Worm (Caenorhabditis elegans): ENCODE measurements around the gene memi-1.

Gene memi-1

DNA sequence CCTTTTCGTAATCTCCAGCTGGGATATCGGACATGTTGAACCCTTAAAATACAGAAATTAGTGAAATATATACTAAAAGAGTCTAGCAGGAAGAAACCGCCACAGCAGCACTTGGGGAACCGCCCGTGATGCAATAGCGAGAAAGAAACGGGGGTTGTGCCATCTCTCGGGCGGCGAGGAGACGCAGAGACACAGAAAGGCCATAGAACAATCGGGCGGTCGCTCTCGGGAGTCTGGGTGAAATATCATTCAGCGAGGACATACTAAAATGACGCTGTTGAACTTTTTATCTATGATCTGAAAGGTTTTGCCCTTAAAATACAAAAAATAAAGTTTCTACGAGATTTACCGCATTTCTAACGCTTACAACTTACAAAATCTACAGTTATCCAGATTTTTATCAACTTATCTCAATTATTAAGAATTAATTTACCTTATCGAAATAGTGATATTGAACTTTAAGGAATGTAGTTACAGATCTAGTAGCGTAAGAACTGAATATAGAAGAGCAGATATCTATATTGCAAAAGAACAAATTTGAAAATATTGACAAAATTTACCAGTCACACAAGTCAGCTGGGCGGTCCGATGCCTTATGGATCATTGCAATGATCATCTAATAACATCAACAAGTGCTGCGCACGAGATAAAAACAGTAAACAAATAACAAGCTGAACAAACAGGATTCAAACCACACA lies 11.7 kb downstream of the memi-1 start, which contains the start of gene cyc-2.1:
cyc-2.1 (minus strand) TSS at position 605 of the 698 bp plus-strand sequence.
- peak; percentile 30 for TF ChIP-seq snpc-4 (GFP tag; optimal IDR thresholded peaks at IDR 0.05)
- TF ChIP-seq snpc-4 (tag; optimal IDR thresholded peaks at IDR 0.05) = peak in 3 of 4 experiments; percentile 43 to 73 (median 59)
- no peak for TF ChIP-seq akir-1 (GFP tag; optimal IDR thresholded peaks at IDR 0.05)
- TF ChIP-seq xnd-1 (tag; optimal IDR thresholded peaks at IDR 0.05) = peak; percentile 57
- TF ChIP-seq Y53F4B.3 (GFP tag; IDR thresholded peaks at IDR 0.05) = no peak
- TF ChIP-seq rec-8 (tag; optimal IDR thresholded peaks at IDR 0.05) = no peak
- no peak for TF ChIP-seq F55B11.4 (tag; optimal IDR thresholded peaks at IDR 0.05; ENCODE audit: borderline replicate concordance, insufficient read depth)
- TF ChIP-seq tbp1 (GFP tag; optimal IDR thresholded peaks at IDR 0.05) = peak; percentile 59
- no peak for TF ChIP-seq sea-2 (GFP tag; IDR thresholded peaks at IDR 0.05)
- no peak for TF ChIP-seq nhr-179 (tag; optimal IDR thresholded peaks at IDR 0.05)
- TF ChIP-seq rpc-1 (optimal IDR thresholded peaks at IDR 0.05) = no peak
- TF ChIP-seq rpc-1 (tag; optimal IDR thresholded peaks at IDR 0.05) = no peak
- TF ChIP-seq Y79H2A.3 (GFP tag; conservative IDR thresholded peaks at IDR 0.05) = no peak
- peak; percentile 92 for TF ChIP-seq snpc-3.4 (tag; optimal IDR thresholded peaks at IDR 0.05)
- no peak for TF ChIP-seq F37B4.10 (GFP tag; IDR thresholded peaks at IDR 0.05)
- TF ChIP-seq F22D6.2 (tag; optimal IDR thresholded peaks at IDR 0.05) = no peak
- TF ChIP-seq ceh-91 (GFP tag; IDR thresholded peaks at IDR 0.05) = no peak
- peak; percentile 6 for TF ChIP-seq mes-4 (tag; optimal IDR thresholded peaks at IDR 0.05)
- no peak for TF ChIP-seq ama-1 (optimal IDR thresholded peaks at IDR 0.05)
- peak; percentile 34 to 66 for TF ChIP-seq ama-1 (GFP tag; optimal IDR thresholded peaks at IDR 0.05)
- no peak for TF ChIP-seq T26A5.8 (tag; optimal IDR thresholded peaks at IDR 0.05)
- TF ChIP-seq hlh-12 (tag; optimal IDR thresholded peaks at IDR 0.05) = no peak
- peak; percentile 61; the same call in 1 of the 2 replicates for TF ChIP-seq rcor-1 (GFP tag; IDR thresholded peaks at IDR 0.05)
- peak; percentile 81 for TF ChIP-seq madf-6 (GFP tag; IDR thresholded peaks at IDR 0.05)
- peak; percentile 62 for TF ChIP-seq snpc-1.1 (tag; optimal IDR thresholded peaks at IDR 0.05; ENCODE audit: insufficient read depth)
- TF ChIP-seq C17E4.6 (GFP tag; IDR thresholded peaks at IDR 0.05) = 0 out of 2 replicates have a peak, but pooled peaks have one; percentile 13
- TF ChIP-seq lin-40 (tag; optimal IDR thresholded peaks at IDR 0.05) = peak; percentile 47
- TF ChIP-seq ztf-22 (GFP tag; optimal IDR thresholded peaks at IDR 0.05) = no peak
- TF ChIP-seq F52B5.7 (tag; optimal IDR thresholded peaks at IDR 0.05) = peak; percentile 37
- TF ChIP-seq nhr-80 (tag; optimal IDR thresholded peaks at IDR 0.05) = peak; percentile 91
- peak; percentile 20 for TF ChIP-seq ceh-27 (GFP tag; optimal IDR thresholded peaks at IDR 0.05)
- TF ChIP-seq pbrm-1 (GFP tag; IDR thresholded peaks at IDR 0.05) = peak; percentile 52
- peak; percentile 88 for TF ChIP-seq ztf-18 (tag; optimal IDR thresholded peaks at IDR 0.05)
- TF ChIP-seq madf-8 (GFP tag; conservative IDR thresholded peaks at IDR 0.05) = no peak
- TF ChIP-seq C06A6.2 (GFP tag; conservative IDR thresholded peaks at IDR 0.05) = no peak
- TF ChIP-seq Y67H2A.10 (GFP tag; conservative IDR thresholded peaks at IDR 0.05) = no peak
- peak; percentile 71 for TF ChIP-seq lin-54 (GFP tag; optimal IDR thresholded peaks at IDR 0.05)
- peak; percentile 55 for TF ChIP-seq nhr-27 (tag; optimal IDR thresholded peaks at IDR 0.05)
- TF ChIP-seq ceh-58 (GFP tag; IDR thresholded peaks at IDR 0.05) = 0 out of 2 replicates have a peak, but pooled peaks have one; percentile 10
- TF ChIP-seq egrh-3 (GFP tag; IDR thresholded peaks at IDR 0.05) = no peak
- no peak for TF ChIP-seq nhr-120 (GFP tag; IDR thresholded peaks at IDR 0.05)
- TF ChIP-seq hmg-1.2 (GFP tag; IDR thresholded peaks at IDR 0.05) = peak; percentile 69
- TF ChIP-seq nfya-1 (tag; optimal IDR thresholded peaks at IDR 0.05; ENCODE audit: borderline replicate concordance, insufficient read depth) = no peak
- TF ChIP-seq let-607 (tag; optimal IDR thresholded peaks at IDR 0.05) = peak in 1 of 2 experiments; percentile 58
- no peak for TF ChIP-seq F57C9.4 (tag; optimal IDR thresholded peaks at IDR 0.05)
- TF ChIP-seq madf-3 (GFP tag; IDR thresholded peaks at IDR 0.05) = peak; percentile 79
- no peak for TF ChIP-seq lir-1 (GFP tag; conservative IDR thresholded peaks at IDR 0.05)
- TF ChIP-seq nfyb-1 (GFP tag; IDR thresholded peaks at IDR 0.05) = 0 out of 2 replicates have a peak, but pooled peaks have one; percentile 15

Data from whole organism, young adult.